Fruit fly (Drosophila melanogaster): Measurements from ENCODE around the gene CG1632.

CG1632 gene

dm6 chrX:8286859-8287258 is 34.4 kb downstream of the CG1632 start:
- TF ChIP-seq CG17806 (tag; optimal IDR thresholded peaks at IDR 0.05) (no peak), CG8159 (tag; optimal IDR thresholded peaks at IDR 0.05) (no peak), EcR (GFP tag; optimal IDR thresholded peaks at IDR 0.05) (no peak), Pif1A (GFP tag; optimal IDR thresholded peaks at IDR 0.05) (no peak)

- no peak for TF ChIP-seq CG32121 (GFP tag; IDR thresholded peaks at IDR 0.05)
- TF ChIP-seq CG14655 (GFP tag; optimal IDR thresholded peaks at IDR 0.05) = no peak
- no peak for TF ChIP-seq Pif1A (GFP tag; optimal IDR thresholded peaks at IDR 0.05)
- no peak for TF ChIP-seq gl (tag; optimal IDR thresholded peaks at IDR 0.05)
- no peak for TF ChIP-seq CG12605 (GFP tag; IDR thresholded peaks at IDR 0.05)
- TF ChIP-seq CG34367 (tag; optimal IDR thresholded peaks at IDR 0.05) = no peak
- TF ChIP-seq CG10348 (GFP tag; IDR thresholded peaks at IDR 0.05) = no peak
- TF ChIP-seq CG9948 (tag; optimal IDR thresholded peaks at IDR 0.05) = no peak
- no peak for TF ChIP-seq Snoo (tag; optimal IDR thresholded peaks at IDR 0.05)
- TF ChIP-seq fd96Ca (GFP tag; IDR thresholded peaks at IDR 0.05) = no peak
- TF ChIP-seq CG15710 (tag; optimal IDR thresholded peaks at IDR 0.05) = no peak
- TF ChIP-seq EcR (GFP tag; optimal IDR thresholded peaks at IDR 0.05) = no peak
Observed at dm6 chrX:8294493-8295337, 42.2 kb downstream of the CG1632 start.
